Fruit fly (Drosophila melanogaster) whole organism, adult: Measurements from ENCODE around the gene slp2.

ENCODE experiments used
- CG11617 ChIP-seq: fragments of 200-800 bp; sonication (Bioruptor generic); optimal IDR thresholded peaks from 2 replicates; lab custom pipeline; 2017; ENCODE audit warnings: mild to moderate bottlenecking, missing biosample characterization, missing genetic modification reagents, missing genetic modification characterization
- CG12768 ChIP-seq: fragments of 200-800 bp; sonication (Bioruptor generic); optimal IDR thresholded peaks from 2 replicates; lab custom pipeline; 2017; ENCODE audit warnings: missing biosample characterization, missing genetic modification characterization, mild to moderate bottlenecking, moderate library complexity, missing genetic modification reagents
- CG14711 ChIP-seq: fragments of 200-800 bp; sonication (Bioruptor generic); optimal IDR thresholded peaks from 2 replicates; lab custom pipeline; 2018; ENCODE audit warnings: missing biosample characterization, mild to moderate bottlenecking, missing genetic modification characterization, moderate library complexity
- CG1620 ChIP-seq: fragments of 200-800 bp; sonication (Bioruptor generic); optimal IDR thresholded peaks from 2 replicates; lab custom pipeline; 2016; ENCODE audit warnings: missing biosample characterization, missing genetic modification characterization
- CG33017 ChIP-seq: fragments of 200-800 bp; sonication (Bioruptor generic); optimal IDR thresholded peaks from 2 replicates; lab custom pipeline; 2018; ENCODE audit warnings: missing biosample characterization, mild to moderate bottlenecking, missing genetic modification characterization, moderate library complexity
- CG5204 ChIP-seq: fragments of 200-800 bp; sonication (Bioruptor generic); optimal IDR thresholded peaks from 2 replicates; lab custom pipeline; 2016; ENCODE audit warnings: missing biosample characterization, missing genetic modification characterization
- CG7045 ChIP-seq: fragments of 200-800 bp; sonication (Bioruptor generic); optimal IDR thresholded peaks from 2 replicates; lab custom pipeline; 2017; ENCODE audit warnings: missing biosample characterization, mild to moderate bottlenecking, missing genetic modification characterization
- CG7101 ChIP-seq: fragments of 200-800 bp; sonication (Bioruptor generic); optimal IDR thresholded peaks from 2 replicates; lab custom pipeline; 2018; ENCODE audit warnings: missing biosample characterization, mild to moderate bottlenecking, missing genetic modification characterization, moderate library complexity
- Clk ChIP-seq: fragments of 200-800 bp; sonication (Bioruptor generic); optimal IDR thresholded peaks from 2 replicates; lab custom pipeline; 2017; ENCODE audit warnings: missing biosample characterization, missing genetic modification characterization
- Crg-1 ChIP-seq: fragments of 200-800 bp; sonication (Bioruptor generic); optimal IDR thresholded peaks from 2 replicates; lab custom pipeline; 2016; ENCODE audit warnings: missing biosample characterization, missing genetic modification characterization
- Hr96 ChIP-seq: fragments of 200-800 bp; sonication (Bioruptor generic); optimal IDR thresholded peaks from 2 replicates; lab custom pipeline; 2016; ENCODE audit warnings: missing biosample characterization, missing genetic modification characterization
- Mnt ChIP-seq: fragments of 200-800 bp; sonication (Bioruptor generic); optimal IDR thresholded peaks from 2 replicates; lab custom pipeline; 2016; ENCODE audit warnings: missing biosample characterization, mild to moderate bottlenecking, missing genetic modification characterization
- bab1 ChIP-seq: fragments of 200-800 bp; sonication (Bioruptor generic); optimal IDR thresholded peaks from 3 replicates; lab custom pipeline; 2019; ENCODE audit warnings: missing biosample characterization, mild to moderate bottlenecking, missing genetic modification characterization, moderate library complexity
- cic ChIP-seq: fragments of 200-800 bp; sonication (Bioruptor generic); optimal IDR thresholded peaks from 2 replicates; lab custom pipeline; 2017; ENCODE audit warnings: missing biosample characterization, mild to moderate bottlenecking, missing genetic modification characterization, moderate library complexity
- cnc ChIP-seq, 2 experiments: fragments of >200 bp; optimal IDR thresholded peaks; 2 replicates each; lab custom pipeline; 2017
- kay ChIP-seq: fragments of 200-800 bp; sonication (Bioruptor generic); peaks from one replicate; lab custom pipeline; 2016; ENCODE audit warnings: missing biosample characterization, missing genetic modification characterization, borderline replicate concordance
- ovo ChIP-seq: fragments of 200-800 bp; sonication (Bioruptor generic); optimal IDR thresholded peaks from 2 replicates; lab custom pipeline; 2016; ENCODE audit warnings: missing biosample characterization, missing genetic modification characterization
- pad ChIP-seq: fragments of 200-800 bp; sonication (Bioruptor generic); optimal IDR thresholded peaks from 3 replicates; lab custom pipeline; 2017; ENCODE audit warnings: missing biosample characterization, missing genetic modification characterization, mild to moderate bottlenecking, moderate library complexity, missing genetic modification reagents
- tj ChIP-seq: fragments of 200-800 bp; sonication (Bioruptor generic); optimal IDR thresholded peaks from 3 replicates; lab custom pipeline; 2017; ENCODE audit warnings: missing biosample characterization, mild to moderate bottlenecking, missing genetic modification characterization, moderate library complexity
- toe ChIP-seq: fragments of 200-800 bp; sonication (Bioruptor generic); optimal IDR thresholded peaks from 2 replicates; lab custom pipeline; 2016; ENCODE audit warnings: missing biosample characterization, missing genetic modification characterization

The slp2 gene

DNA sequence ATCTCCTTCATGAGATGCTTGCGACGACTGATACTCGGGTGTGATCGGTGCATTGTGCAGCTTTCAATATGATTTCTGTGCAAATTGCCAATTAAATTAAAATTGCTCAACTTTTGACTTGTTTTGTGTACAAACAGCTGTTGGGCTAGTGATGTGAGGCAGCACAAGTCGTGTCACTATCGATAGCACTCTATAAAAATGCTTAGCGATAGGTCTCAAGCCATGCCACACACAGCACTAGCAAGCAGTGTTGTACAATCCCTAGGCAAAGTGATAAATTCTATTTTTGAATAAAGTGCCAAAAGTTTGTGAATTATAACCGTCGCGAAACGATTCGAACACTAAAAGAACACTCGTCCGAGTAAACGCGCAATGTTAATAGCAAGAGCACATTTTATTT lies 35.6 kb downstream of the slp2 start, which contains the start of gene CG31957:
CG31957 (minus strand) TSS at position 176 of the 400 bp plus-strand sequence.
- TF ChIP-seq kay (GFP tag; lab: Kevin White, UChicago), result no peak
- TF ChIP-seq CG1620, result peak; percentile 77
- TF ChIP-seq cnc (optimal IDR thresholded peaks at IDR 0.05; lab: Kevin White, UChicago), result no peak
- TF ChIP-seq Clk (GFP tag; lab: Kevin White, UChicago), result no peak
- TF ChIP-seq cic (GFP tag; lab: Kevin White, UChicago), result no peak
- TF ChIP-seq tj (GFP tag; lab: Kevin White, UChicago), result no peak
- no peak for TF ChIP-seq CG7045
- peak; percentile 35 for TF ChIP-seq CG33017 (tag; lab: Kevin White, UChicago)
- peak; percentile 82 for TF ChIP-seq Crg-1
- peak; percentile 61 for TF ChIP-seq Hr96 (GFP tag; lab: Kevin White, UChicago)
- TF ChIP-seq ovo, result peak; percentile 23
- peak; percentile 34 for TF ChIP-seq bab1 (GFP tag; lab: Kevin White, UChicago)
- peak; percentile 73 for TF ChIP-seq Mnt (GFP tag; lab: Kevin White, UChicago)
- peak; percentile 69 for TF ChIP-seq CG7101 (tag; lab: Kevin White, UChicago)
- TF ChIP-seq CG5204 (GFP tag; lab: Kevin White, UChicago), result no peak
- TF ChIP-seq toe (GFP tag; lab: Kevin White, UChicago), result peak; percentile 74
- TF ChIP-seq pad, result peak; percentile 35
- TF ChIP-seq CG14711 (tag; lab: Kevin White, UChicago), result peak; percentile 38
- TF ChIP-seq CG11617 (GFP tag; lab: Kevin White, UChicago), result no peak
- TF ChIP-seq CG12768, result peak; percentile 13

- TF ChIP-seq toe (GFP tag; lab: Kevin White, UChicago), result no peak
- no peak for TF ChIP-seq CG7101 (tag; lab: Kevin White, UChicago)
- no peak for TF ChIP-seq Crg-1
- no peak for TF ChIP-seq tj (GFP tag; lab: Kevin White, UChicago)
- no peak for TF ChIP-seq kay (GFP tag; lab: Kevin White, UChicago)
- no peak for TF ChIP-seq CG11617 (GFP tag; lab: Kevin White, UChicago)
- TF ChIP-seq ovo, result no peak
- no peak for TF ChIP-seq cnc (optimal IDR thresholded peaks at IDR 0.05; lab: Kevin White, UChicago)
- TF ChIP-seq Clk (GFP tag; lab: Kevin White, UChicago), result no peak
- TF ChIP-seq CG5204 (GFP tag; lab: Kevin White, UChicago), result no peak
- no peak for TF ChIP-seq CG14711 (tag; lab: Kevin White, UChicago)
- TF ChIP-seq pad, result no peak
Observed at dm6 chr2L:3877011-3877410, 40.4 kb downstream of the slp2 start.

- no peak for TF ChIP-seq ovo
- TF ChIP-seq Mnt (GFP tag; lab: Kevin White, UChicago), result peak; percentile 24
- TF ChIP-seq CG14711 (tag; lab: Kevin White, UChicago), result peak; percentile 89
- TF ChIP-seq Crg-1, result peak; percentile 34
- peak; percentile 66 for TF ChIP-seq pad
- no peak for TF ChIP-seq CG1620
- peak; percentile 76 for TF ChIP-seq Clk (GFP tag; lab: Kevin White, UChicago)
- peak; percentile 89 for TF ChIP-seq CG11617 (GFP tag; lab: Kevin White, UChicago)
- peak; percentile 42 for TF ChIP-seq cic (GFP tag; lab: Kevin White, UChicago)
- TF ChIP-seq CG5204 (GFP tag; lab: Kevin White, UChicago), result peak; percentile 74
- TF ChIP-seq kay (GFP tag; lab: Kevin White, UChicago), result peak; percentile 71
- TF ChIP-seq tj (GFP tag; lab: Kevin White, UChicago), result peak; percentile 52
- TF ChIP-seq toe (GFP tag; lab: Kevin White, UChicago), result peak; percentile 70
- TF ChIP-seq CG33017 (tag; lab: Kevin White, UChicago), result peak; percentile 91
- peak; percentile 91 for TF ChIP-seq CG7101 (tag; lab: Kevin White, UChicago)
- TF ChIP-seq bab1 (GFP tag; lab: Kevin White, UChicago), result no peak
- peak; percentile 81 for TF ChIP-seq CG7045
- TF ChIP-seq Hr96 (GFP tag; lab: Kevin White, UChicago), result peak; percentile 74
- peak; percentile 88 for TF ChIP-seq CG12768
- TF ChIP-seq cnc (optimal IDR thresholded peaks at IDR 0.05; lab: Kevin White, UChicago), result no peak
Observed at dm6 chr2L:3880048-3880447, 43.4 kb downstream of the slp2 start.

dm6 chr2L:3881164-3881563 lies 44.5 kb downstream of the slp2 start:
- TF ChIP-seq CG7101 (tag; lab: Kevin White, UChicago), result no peak
- no peak for TF ChIP-seq Hr96 (GFP tag; lab: Kevin White, UChicago)
- no peak for TF ChIP-seq bab1 (GFP tag; lab: Kevin White, UChicago)
- no peak for TF ChIP-seq pad
- no peak for TF ChIP-seq CG14711 (tag; lab: Kevin White, UChicago)
- no peak for TF ChIP-seq cic (GFP tag; lab: Kevin White, UChicago)
- TF ChIP-seq kay (GFP tag; lab: Kevin White, UChicago), result no peak
- no peak for TF ChIP-seq CG12768
- TF ChIP-seq CG7045, result no peak
- TF ChIP-seq Crg-1, result no peak
- no peak for TF ChIP-seq tj (GFP tag; lab: Kevin White, UChicago)
- no peak for TF ChIP-seq CG1620
- no peak for TF ChIP-seq cnc (optimal IDR thresholded peaks at IDR 0.05; lab: Kevin White, UChicago)
- no peak for TF ChIP-seq CG11617 (GFP tag; lab: Kevin White, UChicago)
- TF ChIP-seq toe (GFP tag; lab: Kevin White, UChicago), result no peak
- TF ChIP-seq CG33017 (tag; lab: Kevin White, UChicago), result no peak
- no peak for TF ChIP-seq Mnt (GFP tag; lab: Kevin White, UChicago)
- no peak for TF ChIP-seq CG5204 (GFP tag; lab: Kevin White, UChicago)
- TF ChIP-seq Clk (GFP tag; lab: Kevin White, UChicago), result no peak
- no peak for TF ChIP-seq ovo

- TF ChIP-seq pad (no peak), CG12768 (no peak), Mnt (GFP tag; lab: Kevin White, UChicago) (no peak), CG5204 (GFP tag; lab: Kevin White, UChicago) (no peak), bab1 (GFP tag; lab: Kevin White, UChicago) (no peak), CG1620 (no peak), Hr96 (GFP tag; lab: Kevin White, UChicago) (no peak), Clk (GFP tag; lab: Kevin White, UChicago) (no peak), cic (GFP tag; lab: Kevin White, UChicago) (no peak), CG14711 (tag; lab: Kevin White, UChicago) (no peak), CG7101 (tag; lab: Kevin White, UChicago) (no peak), tj (GFP tag; lab: Kevin White, UChicago) (no peak), CG33017 (tag; lab: Kevin White, UChicago) (no peak), cnc (optimal IDR thresholded peaks at IDR 0.05; lab: Kevin White, UChicago) (no peak), CG7045 (no peak), CG11617 (GFP tag; lab: Kevin White, UChicago) (no peak), ovo (no peak), kay (GFP tag; lab: Kevin White, UChicago) (no peak), Crg-1 (no peak), toe (GFP tag; lab: Kevin White, UChicago) (no peak)
Observed at dm6 chr2L:3882172-3882571, 45.5 kb downstream of the slp2 start.
